Fruit fly (Drosophila melanogaster) whole organism, adult: ENCODE data around the gene Zmynd10.

Experiments used
- CG1620 ChIP-seq: fragments of 200-800 bp; sonication (Bioruptor generic); optimal IDR thresholded peaks from 2 replicates; lab custom pipeline; 2016; ENCODE audit warnings: missing biosample characterization, missing genetic modification characterization
- Crg-1 ChIP-seq: fragments of 200-800 bp; sonication (Bioruptor generic); optimal IDR thresholded peaks from 2 replicates; lab custom pipeline; 2016; ENCODE audit warnings: missing biosample characterization, missing genetic modification characterization

dm6 chr3L:13032915-13033282, 6.7 kb upstream of the Zmynd10 start:
- TF ChIP-seq Crg-1, result no peak
- TF ChIP-seq CG1620 (GFP tag; lab: Kevin White, UChicago), result no peak
